Worm (Caenorhabditis elegans) whole organism, young adult: ENCODE results near the gene rbm-7.

Experiments
- B0019.2 ChIP-seq: fragments of 200-800 bp; sonication (Bioruptor generic); conservative IDR thresholded peaks from 2 replicates; pipeline ENCODE4 v1.3.6; 2022; ENCODE audit warnings: missing genetic modification reagents, missing genetic modification characterization, missing compliant biosample characterization
- B0336.3 ChIP-seq: fragments of 200-800 bp; sonication (Bioruptor generic); IDR thresholded peaks from 2 replicates; pipeline ENCODE4 v1.3.6; 2022; ENCODE audit warnings: missing genetic modification characterization, missing compliant biosample characterization
- D2030.7 ChIP-seq: fragments of 200-800 bp; sonication (Bioruptor generic); IDR thresholded peaks from 2 replicates; pipeline ENCODE4 v1.3.6; 2022; ENCODE audit warnings: missing genetic modification reagents, missing genetic modification characterization, missing compliant biosample characterization
- F33H1.4 ChIP-seq: fragments of 200-800 bp; sonication (Bioruptor generic); IDR thresholded peaks from 2 replicates; pipeline ENCODE4 v1.3.6; 2022; ENCODE audit warnings: missing genetic modification reagents, missing genetic modification characterization, missing compliant biosample characterization
- F52B5.7 ChIP-seq: sonication (generic microtip); optimal IDR thresholded peaks from 2 replicates; lab custom pipeline; 2016; ENCODE audit warnings: mild to moderate bottlenecking, missing genetic modification characterization, missing compliant biosample characterization
- F57C9.4 ChIP-seq: sonication (generic microtip); optimal IDR thresholded peaks from 2 replicates; lab custom pipeline; 2017; ENCODE audit warnings: mild to moderate bottlenecking, missing genetic modification characterization, missing compliant biosample characterization
- K11D2.4 ChIP-seq: fragments of 200-800 bp; sonication (Bioruptor generic); IDR thresholded peaks from 2 replicates; pipeline ENCODE4 v1.3.6; 2022; ENCODE audit warnings: missing genetic modification reagents, missing genetic modification characterization, missing compliant biosample characterization
- T26A5.8 ChIP-seq: sonication (generic microtip); optimal IDR thresholded peaks from 2 replicates; lab custom pipeline; 2016; ENCODE audit warnings: missing genetic modification characterization, missing compliant biosample characterization
- Y53F4B.3 ChIP-seq: fragments of 200-800 bp; sonication (Bioruptor generic); IDR thresholded peaks from 2 replicates; pipeline ENCODE4 v1.3.6; 2022; ENCODE audit warnings: missing genetic modification reagents, missing genetic modification characterization, missing compliant biosample characterization
- Y95B8A.8 ChIP-seq: fragments of 200-800 bp; sonication (Bioruptor generic); IDR thresholded peaks from 2 replicates; pipeline ENCODE4 v1.3.6; 2022; ENCODE audit warnings: missing genetic modification reagents, missing genetic modification characterization, missing compliant biosample characterization
- ama-1 ChIP-seq, 3 experiments: fragments of 150-350 bp in 1 of 3; sonication (generic microtip) in 2 of 3; optimal IDR thresholded peaks; 2 replicates each; lab custom pipeline; 2014 to 2018; ENCODE audit warnings: missing biosample characterization in 2 of 3, missing genetic modification characterization in 2 of 3, missing genetic modification reagents in 2 of 3
- athp-1 ChIP-seq: sonication (generic microtip); optimal IDR thresholded peaks from 2 replicates; lab custom pipeline; 2017; ENCODE audit warnings: mild to moderate bottlenecking, missing genetic modification characterization, missing compliant biosample characterization
- attf-3 ChIP-seq: fragments of 200-800 bp; sonication (Bioruptor generic); conservative IDR thresholded peaks from 2 replicates; pipeline ENCODE4 v1.3.6; 2022; ENCODE audit warnings: missing genetic modification reagents, missing genetic modification characterization, missing compliant biosample characterization
- ccch-3 ChIP-seq: fragments of 200-800 bp; sonication (Bioruptor generic); optimal IDR thresholded peaks from 2 replicates; lab custom pipeline; 2018; ENCODE audit warnings: mild to moderate bottlenecking, missing genetic modification characterization, missing compliant biosample characterization
- cebp-1 ChIP-seq, 2 experiments: fragments of 200-800 bp in 1 of 2; sonication (Bioruptor generic) in 1 of 2; sonication (generic microtip) in 1 of 2; IDR thresholded peaks in 1 of 2; optimal IDR thresholded peaks in 1 of 2; 2 replicates each; pipeline versions ENCODE4 v1.3.6 to Lab custom; 2017 to 2022; ENCODE audit warnings: missing compliant biosample characterization in 2 of 2, missing genetic modification characterization in 2 of 2, mild to moderate bottlenecking in 1 of 2, missing genetic modification reagents in 1 of 2, moderate library complexity in 1 of 2
- ceh-40 ChIP-seq: fragments of 200-800 bp; sonication (Bioruptor generic); IDR thresholded peaks from 2 replicates; pipeline ENCODE4 v1.3.6; 2022; ENCODE audit warnings: missing genetic modification characterization, missing compliant biosample characterization
- ceh-79 ChIP-seq: sonication (generic microtip); optimal IDR thresholded peaks from 2 replicates; lab custom pipeline; 2017; ENCODE audit warnings: mild to moderate bottlenecking, missing genetic modification characterization, missing compliant biosample characterization
- egl-18 ChIP-seq: fragments of 200-800 bp; sonication (Bioruptor generic); IDR thresholded peaks from 2 replicates; pipeline ENCODE4 v1.3.6; 2022; ENCODE audit warnings: missing genetic modification reagents, missing genetic modification characterization, missing compliant biosample characterization
- ets-4 ChIP-seq: fragments of 200-800 bp; sonication (Bioruptor generic); optimal IDR thresholded peaks from 2 replicates; lab custom pipeline; 2018; ENCODE audit warnings: mild to moderate bottlenecking, missing genetic modification characterization, missing compliant biosample characterization
- gei-17 ChIP-seq: fragments of 200-800 bp; sonication (Bioruptor generic); optimal IDR thresholded peaks from 2 replicates; lab custom pipeline; 2018; ENCODE audit warnings: mild to moderate bottlenecking, missing genetic modification characterization, missing compliant biosample characterization
- hmg-1.2 ChIP-seq: fragments of 200-800 bp; sonication (Bioruptor generic); IDR thresholded peaks from 2 replicates; pipeline ENCODE4 v1.3.6; 2022; ENCODE audit warnings: missing genetic modification reagents, missing genetic modification characterization, missing compliant biosample characterization
- let-526 ChIP-seq: fragments of 200-800 bp; sonication (Bioruptor generic); IDR thresholded peaks from 2 replicates; pipeline ENCODE4 v1.3.6; 2022; ENCODE audit warnings: missing genetic modification reagents, missing genetic modification characterization, missing compliant biosample characterization
- let-607 ChIP-seq, 2 experiments: fragments of 200-800 bp in 1 of 2; sonication (Bioruptor generic) in 1 of 2; sonication (generic microtip) in 1 of 2; optimal IDR thresholded peaks; 2 replicates each; lab custom pipeline; 2016 to 2018; ENCODE audit warnings: mild to moderate bottlenecking in 2 of 2, missing compliant biosample characterization in 2 of 2, missing genetic modification characterization in 2 of 2, moderate library complexity in 2 of 2, missing genotype in 1 of 2
- lin-26 ChIP-seq: fragments of 200-800 bp; sonication (Bioruptor generic); IDR thresholded peaks from 2 replicates; pipeline ENCODE4 v1.3.6; 2022; ENCODE audit warnings: missing genetic modification reagents, missing genetic modification characterization, missing compliant biosample characterization
- lsl-1 ChIP-seq: fragments of 200-800 bp; sonication (Bioruptor generic); optimal IDR thresholded peaks from 2 replicates; lab custom pipeline; 2018; ENCODE audit warnings: mild to moderate bottlenecking, missing genetic modification characterization, moderate library complexity, missing compliant biosample characterization
- madf-6 ChIP-seq: fragments of 200-800 bp; sonication (Bioruptor generic); IDR thresholded peaks from 2 replicates; pipeline ENCODE4 v1.3.6; 2022; ENCODE audit warnings: missing genetic modification reagents, missing genetic modification characterization, missing compliant biosample characterization
- madf-8 ChIP-seq: fragments of 200-800 bp; sonication (Bioruptor generic); conservative IDR thresholded peaks from 2 replicates; pipeline ENCODE4 v1.3.6; 2022; ENCODE audit warnings: missing genetic modification reagents, missing genetic modification characterization, missing compliant biosample characterization
- mel-28 ChIP-seq: sonication (generic microtip); optimal IDR thresholded peaks from 2 replicates; lab custom pipeline; 2016; ENCODE audit warnings: borderline replicate concordance, mild to moderate bottlenecking, missing genetic modification characterization, missing compliant biosample characterization
- nfya-1 ChIP-seq: sonication (generic microtip); optimal IDR thresholded peaks from 2 replicates; lab custom pipeline; 2017; ENCODE audit warnings: antibody characterized with exemption, missing compliant biosample characterization, missing genetic modification characterization, borderline replicate concordance; ENCODE audit not compliant: insufficient read depth
- nhr-120 ChIP-seq: fragments of 200-800 bp; sonication (Bioruptor generic); IDR thresholded peaks from 2 replicates; pipeline ENCODE4 v1.3.6; 2022; ENCODE audit warnings: missing genetic modification characterization, missing compliant biosample characterization
- nhr-80 ChIP-seq: sonication (generic microtip); optimal IDR thresholded peaks from 2 replicates; lab custom pipeline; 2016; ENCODE audit warnings: missing genetic modification characterization, missing compliant biosample characterization
- pha-4 ChIP-seq: fragments of 150-350 bp; sonication (generic microtip); optimal IDR thresholded peaks from 2 replicates; lab custom pipeline; 2014; ENCODE audit warnings: missing biosample characterization, missing genetic modification reagents, missing genetic modification characterization
- rec-8 ChIP-seq, 2 experiments: sonication (generic microtip); optimal IDR thresholded peaks; 2 replicates each; lab custom pipeline; 2016; ENCODE audit warnings: mild to moderate bottlenecking in 2 of 2, missing genetic modification characterization in 2 of 2, missing genetic modification reagents in 2 of 2, missing genotype in 2 of 2, missing biosample characterization in 1 of 2, missing compliant biosample characterization in 1 of 2, moderate library complexity in 1 of 2
- snpc-1.3 ChIP-seq: sonication (generic microtip); optimal IDR thresholded peaks from 2 replicates; lab custom pipeline; 2017; ENCODE audit warnings: missing genetic modification characterization, mild to moderate bottlenecking, missing compliant biosample characterization, antibody characterized with exemption, moderate library complexity, missing genotype, missing genetic modification reagents; ENCODE audit not compliant: insufficient read depth
- snpc-4 ChIP-seq, 5 experiments: fragments of 150-350 bp in 1 of 5; sonication (generic microtip) in 4 of 5; optimal IDR thresholded peaks; 2 replicates each; lab custom pipeline; 2014 to 2018; ENCODE audit warnings: missing genetic modification characterization in 5 of 5, missing biosample characterization in 3 of 5, antibody characterized with exemption in 2 of 5, mild to moderate bottlenecking in 2 of 5, missing compliant biosample characterization in 2 of 5, missing genotype in 2 of 5, moderate library complexity in 2 of 5, missing genetic modification reagents in 1 of 5
- tbp1 ChIP-seq: fragments of 200-800 bp; sonication (Bioruptor generic); optimal IDR thresholded peaks from 2 replicates; lab custom pipeline; 2018; ENCODE audit warnings: mild to moderate bottlenecking, missing genetic modification characterization, missing compliant biosample characterization
- unc-130 ChIP-seq: sonication (generic microtip); optimal IDR thresholded peaks from 2 replicates; lab custom pipeline; 2016; ENCODE audit warnings: missing genetic modification reagents, missing genetic modification characterization, missing compliant biosample characterization
- xnd-1 ChIP-seq: sonication (generic microtip); optimal IDR thresholded peaks from 2 replicates; lab custom pipeline; 2016; ENCODE audit warnings: missing genotype, missing genetic modification reagents, missing genetic modification characterization, missing compliant biosample characterization
- zfh-2 ChIP-seq: fragments of 200-800 bp; sonication (Bioruptor generic); conservative IDR thresholded peaks from 2 replicates; pipeline ENCODE4 v1.3.6; 2022; ENCODE audit warnings: missing genetic modification reagents, missing genetic modification characterization, missing compliant biosample characterization
- ztf-22 ChIP-seq: fragments of 200-800 bp; sonication (Bioruptor generic); optimal IDR thresholded peaks from 2 replicates; lab custom pipeline; 2018; ENCODE audit warnings: mild to moderate bottlenecking, missing genetic modification characterization, moderate library complexity, missing compliant biosample characterization
- ztf-6 ChIP-seq: fragments of 200-800 bp; sonication (Bioruptor generic); IDR thresholded peaks from 2 replicates; pipeline ENCODE4 v1.3.6; 2022; ENCODE audit warnings: missing genetic modification reagents, missing genetic modification characterization, missing compliant biosample characterization

rbm-7 gene

ce11 chrIII:12971828-12972379 is 40.2 kb upstream of the rbm-7 start:
- TF ChIP-seq egl-18 (GFP tag; lab: Robert Waterston, UW) (no peak), madf-8 (GFP tag; lab: Robert Waterston, UW) (peak; percentile 44), lsl-1 (GFP tag; lab: Kevin White, UChicago) (peak; percentile 66), madf-6 (GFP tag; lab: Robert Waterston, UW) (peak; percentile 47), let-607 (tag; optimal IDR thresholded peaks at IDR 0.05; lab: Kevin White, UChicago) (peak in 1 of 2 experiments; percentile 15)

ce11 chrIII:12968330-12968729 is 36.7 kb upstream of the rbm-7 start:
- TF ChIP-seq zfh-2 (GFP tag; lab: Robert Waterston, UW): peak; percentile 62
- no peak for TF ChIP-seq tbp1
- no peak for TF ChIP-seq K11D2.4 (GFP tag; lab: Robert Waterston, UW)

ce11 chrIII:12967437-12968043 is 35.9 kb upstream of the rbm-7 start:
- TF ChIP-seq ama-1 (optimal IDR thresholded peaks at IDR 0.05; lab: Kevin White, UChicago): no peak
- no peak for TF ChIP-seq ama-1 (GFP tag; optimal IDR thresholded peaks at IDR 0.05; lab: Kevin White, UChicago)
- TF ChIP-seq F52B5.7: no peak
- TF ChIP-seq ztf-22: no peak
- no peak for TF ChIP-seq ceh-40
- TF ChIP-seq nhr-120: no peak
- peak; percentile 63 for TF ChIP-seq nhr-80 (tag; lab: Kevin White, UChicago)
- peak; percentile 93 for TF ChIP-seq lsl-1 (GFP tag; lab: Kevin White, UChicago)
- TF ChIP-seq let-526 (GFP tag; lab: Robert Waterston, UW): no peak
- TF ChIP-seq cebp-1 (GFP tag; IDR thresholded peaks at IDR 0.05; lab: Robert Waterston, UW): no peak
- TF ChIP-seq cebp-1 (tag; optimal IDR thresholded peaks at IDR 0.05; lab: Kevin White, UChicago): no peak
- TF ChIP-seq nfya-1 (tag; lab: Kevin White, UChicago): no peak
- TF ChIP-seq gei-17: no peak
- no peak for TF ChIP-seq snpc-1.3 (tag; lab: Kevin White, UChicago)
- TF ChIP-seq ceh-79 (tag; lab: Kevin White, UChicago): no peak
- no peak for TF ChIP-seq Y53F4B.3 (GFP tag; lab: Robert Waterston, UW)
- TF ChIP-seq attf-3 (GFP tag; lab: Robert Waterston, UW): no peak
- no peak for TF ChIP-seq rec-8 (tag; optimal IDR thresholded peaks at IDR 0.05; lab: Kevin White, UChicago)
- no peak for TF ChIP-seq unc-130 (GFP tag; lab: Kevin White, UChicago)
- TF ChIP-seq mel-28 (tag; lab: Kevin White, UChicago): no peak
- peak; percentile 2 for TF ChIP-seq athp-1 (tag; lab: Kevin White, UChicago)
- TF ChIP-seq xnd-1 (tag; lab: Kevin White, UChicago): peak; percentile 80
- no peak for TF ChIP-seq lin-26 (GFP tag; lab: Robert Waterston, UW)
- TF ChIP-seq ccch-3 (GFP tag; lab: Kevin White, UChicago): no peak
- TF ChIP-seq snpc-4 (GFP tag; optimal IDR thresholded peaks at IDR 0.05; lab: Kevin White, UChicago): no peak
- TF ChIP-seq snpc-4 (tag; optimal IDR thresholded peaks at IDR 0.05; lab: Kevin White, UChicago): no peak
- TF ChIP-seq hmg-1.2 (GFP tag; lab: Robert Waterston, UW): peak; percentile 44; the same call in 1 of the 2 replicates
- TF ChIP-seq F57C9.4 (tag; lab: Kevin White, UChicago): no peak
- TF ChIP-seq F33H1.4: peak; percentile 69
- TF ChIP-seq pha-4 (tag; lab: Kevin White, UChicago): no peak
- TF ChIP-seq B0336.3 (GFP tag; lab: Robert Waterston, UW): no peak
- 0 out of 2 replicates have a peak, but pooled peaks have one; percentile 29 for TF ChIP-seq D2030.7 (GFP tag; lab: Robert Waterston, UW)
- no peak for TF ChIP-seq ztf-6 (GFP tag; lab: Robert Waterston, UW)
- no peak for TF ChIP-seq T26A5.8
- peak; percentile 67; the same call in 1 of the 2 replicates for TF ChIP-seq madf-6 (GFP tag; lab: Robert Waterston, UW)
- TF ChIP-seq madf-8 (GFP tag; lab: Robert Waterston, UW): peak; percentile 58
- no peak for TF ChIP-seq ets-4 (GFP tag; lab: Kevin White, UChicago)
- no peak for TF ChIP-seq Y95B8A.8
- TF ChIP-seq B0019.2 (GFP tag; lab: Robert Waterston, UW): no peak
